Fruit fly (Drosophila melanogaster) whole organism, pupa: ENCODE measurements around the gene CG43902.

Experiments used
- CG10348 ChIP-seq: fragments of 200-800 bp; sonication (Bioruptor generic); IDR thresholded peaks from 2 replicates; pipeline ENCODE4 v1.3.6; 2022; ENCODE audit warnings: missing biosample characterization, missing genetic modification characterization
- CG12605 ChIP-seq: fragments of 200-800 bp; sonication (Bioruptor generic); IDR thresholded peaks from 2 replicates; pipeline ENCODE4 v1.3.6; 2022; ENCODE audit warnings: missing biosample characterization, missing genetic modification characterization
- CG13204 ChIP-seq: fragments of 200-800 bp; sonication (Bioruptor generic); optimal IDR thresholded peaks from 2 replicates; lab custom pipeline; 2018; ENCODE audit warnings: missing biosample characterization, mild to moderate bottlenecking, missing genetic modification characterization, moderate library complexity
- CG14655 ChIP-seq: fragments of 200-800 bp; sonication (Bioruptor generic); optimal IDR thresholded peaks from 3 replicates; lab custom pipeline; 2017; ENCODE audit warnings: mild to moderate bottlenecking, missing biosample characterization, missing genetic modification reagents, missing genetic modification characterization
- CG15710 ChIP-seq: fragments of 200-800 bp; sonication (Bioruptor generic); optimal IDR thresholded peaks from 2 replicates; lab custom pipeline; 2018; ENCODE audit warnings: missing biosample characterization, mild to moderate bottlenecking, missing genetic modification characterization, moderate library complexity
- CG17806 ChIP-seq: fragments of 200-800 bp; sonication (Bioruptor generic); optimal IDR thresholded peaks from 2 replicates; lab custom pipeline; 2018; ENCODE audit warnings: missing biosample characterization, mild to moderate bottlenecking, missing genetic modification characterization, moderate library complexity
- CG32121 ChIP-seq: fragments of 200-800 bp; sonication (Bioruptor generic); IDR thresholded peaks from 2 replicates; pipeline ENCODE4 v1.3.6; 2022; ENCODE audit warnings: missing biosample characterization, missing genetic modification characterization
- CG34367 ChIP-seq: fragments of 200-800 bp; sonication (Bioruptor generic); optimal IDR thresholded peaks from 2 replicates; lab custom pipeline; 2018; ENCODE audit warnings: missing biosample characterization, mild to moderate bottlenecking, missing genetic modification characterization
- CG4496 ChIP-seq: fragments of 200-800 bp; sonication (Bioruptor generic); IDR thresholded peaks from 3 replicates; pipeline ENCODE4 v1.3.6; 2022; ENCODE audit warnings: missing biosample characterization, missing genetic modification characterization
- CG8159 ChIP-seq: fragments of 200-800 bp; sonication (Bioruptor generic); optimal IDR thresholded peaks from 3 replicates; lab custom pipeline; 2018; ENCODE audit warnings: missing biosample characterization, mild to moderate bottlenecking, missing genetic modification characterization, moderate library complexity
- CG8301 ChIP-seq: fragments of 200-800 bp; sonication (Bioruptor generic); optimal IDR thresholded peaks from 2 replicates; lab custom pipeline; 2018; ENCODE audit warnings: missing biosample characterization, mild to moderate bottlenecking, missing genetic modification characterization
- CG9948 ChIP-seq: fragments of 200-800 bp; sonication (Bioruptor generic); optimal IDR thresholded peaks from 2 replicates; lab custom pipeline; 2018; ENCODE audit warnings: missing biosample characterization, mild to moderate bottlenecking, missing genetic modification characterization, moderate library complexity
- D1 ChIP-seq: fragments of 200-800 bp; sonication (Bioruptor generic); optimal IDR thresholded peaks from 2 replicates; lab custom pipeline; 2018; ENCODE audit warnings: missing biosample characterization, mild to moderate bottlenecking, missing genetic modification characterization, moderate library complexity
- EcR ChIP-seq: fragments of 200-800 bp; sonication (Bioruptor generic); optimal IDR thresholded peaks from 3 replicates; lab custom pipeline; 2019; ENCODE audit warnings: missing biosample characterization, missing genetic modification characterization, mild to moderate bottlenecking, moderate library complexity, missing genetic modification reagents
- Ets98B ChIP-seq: fragments of 200-800 bp; sonication (Bioruptor generic); IDR thresholded peaks from 2 replicates; pipeline ENCODE4 v1.3.6; 2022; ENCODE audit warnings: missing biosample characterization, missing genetic modification characterization
- Pif1A ChIP-seq: fragments of 200-800 bp; sonication (Bioruptor generic); optimal IDR thresholded peaks from 3 replicates; lab custom pipeline; 2016; ENCODE audit warnings: missing biosample characterization, missing genetic modification characterization
- Pif1B ChIP-seq: fragments of 200-800 bp; sonication (Bioruptor generic); optimal IDR thresholded peaks from 3 replicates; lab custom pipeline; 2016; ENCODE audit warnings: missing biosample characterization, missing genetic modification characterization
- Snoo ChIP-seq: fragments of 200-800 bp; sonication (Bioruptor generic); optimal IDR thresholded peaks from 3 replicates; lab custom pipeline; 2017; ENCODE audit warnings: missing biosample characterization, mild to moderate bottlenecking, missing genetic modification characterization, inconsistent platforms
- fd96Ca ChIP-seq: fragments of 200-800 bp; sonication (Bioruptor generic); IDR thresholded peaks from 3 replicates; pipeline ENCODE4 v1.3.6; 2022; ENCODE audit warnings: missing biosample characterization, missing genetic modification characterization
- gl ChIP-seq: fragments of 200-800 bp; sonication (Bioruptor generic); optimal IDR thresholded peaks from 2 replicates; lab custom pipeline; 2018; ENCODE audit warnings: missing biosample characterization, mild to moderate bottlenecking, missing genetic modification characterization
- rn ChIP-seq: fragments of 200-800 bp; sonication (Bioruptor generic); IDR thresholded peaks from 2 replicates; pipeline ENCODE4 v1.3.6; 2022; ENCODE audit warnings: missing biosample characterization, missing genetic modification characterization

The CG43902 gene

dm6 chrX:10125629-10126028 lies 32.6 kb upstream of the CG43902 start:
- TF ChIP-seq gl (tag; lab: Kevin White, UChicago) (no peak), CG15710 (tag; lab: Kevin White, UChicago) (no peak), CG9948 (no peak), CG10348 (GFP tag; lab: Robert Waterston, UW) (no peak), CG32121 (GFP tag; lab: Robert Waterston, UW) (peak; percentile 55), CG34367 (tag; lab: Kevin White, UChicago) (no peak), CG8301 (tag; lab: Kevin White, UChicago) (peak; percentile 13), CG8159 (tag; lab: Kevin White, UChicago) (no peak), D1 (tag; lab: Kevin White, UChicago) (no peak), Pif1A (GFP tag; lab: Kevin White, UChicago) (no peak), CG4496 (peak; percentile 53; the same call in 2 of the 3 replicates), CG14655 (GFP tag; lab: Kevin White, UChicago) (peak; percentile 32), CG17806 (tag; lab: Kevin White, UChicago) (no peak), rn (GFP tag; lab: Robert Waterston, UW) (no peak), CG12605 (GFP tag; lab: Robert Waterston, UW) (no peak), Ets98B (GFP tag; lab: Robert Waterston, UW) (peak; percentile 37; the same call in 1 of the 2 replicates), fd96Ca (GFP tag; lab: Robert Waterston, UW) (peak; percentile 40; the same call in 1 of the 3 replicates), CG13204 (GFP tag; lab: Kevin White, UChicago) (no peak), EcR (GFP tag; lab: Kevin White, UChicago) (no peak), Snoo (no peak), Pif1B (GFP tag; lab: Kevin White, UChicago) (no peak)
- TF ChIP-seq, all 21 proteins: peak for 6

- peak; percentile 25 for TF ChIP-seq CG8301 (tag; lab: Kevin White, UChicago)
- peak; percentile 37 for TF ChIP-seq CG14655 (GFP tag; lab: Kevin White, UChicago)
- TF ChIP-seq CG8159 (tag; lab: Kevin White, UChicago): no peak
- TF ChIP-seq Ets98B (GFP tag; lab: Robert Waterston, UW): peak; percentile 44
- no peak for TF ChIP-seq Pif1B (GFP tag; lab: Kevin White, UChicago)
- no peak for TF ChIP-seq Snoo
- no peak for TF ChIP-seq fd96Ca (GFP tag; lab: Robert Waterston, UW)
Measured at dm6 chrX:10127204-10127603, 31.0 kb upstream of the CG43902 start.

dm6 chrX:10137587-10137986 lies 20.6 kb upstream of the CG43902 start:
- TF ChIP-seq Snoo: no peak
- no peak for TF ChIP-seq CG32121 (GFP tag; lab: Robert Waterston, UW)
- TF ChIP-seq CG15710 (tag; lab: Kevin White, UChicago): peak; percentile 32
- TF ChIP-seq rn (GFP tag; lab: Robert Waterston, UW): no peak
- TF ChIP-seq CG10348 (GFP tag; lab: Robert Waterston, UW): no peak
- TF ChIP-seq CG12605 (GFP tag; lab: Robert Waterston, UW): no peak
- TF ChIP-seq fd96Ca (GFP tag; lab: Robert Waterston, UW): no peak
- TF ChIP-seq CG17806 (tag; lab: Kevin White, UChicago): no peak
- peak; percentile 7 for TF ChIP-seq CG9948
- TF ChIP-seq CG8159 (tag; lab: Kevin White, UChicago): peak; percentile 41
- no peak for TF ChIP-seq CG34367 (tag; lab: Kevin White, UChicago)
- no peak for TF ChIP-seq EcR (GFP tag; lab: Kevin White, UChicago)
- TF ChIP-seq gl (tag; lab: Kevin White, UChicago): no peak
- TF ChIP-seq CG14655 (GFP tag; lab: Kevin White, UChicago): peak; percentile 26
- no peak for TF ChIP-seq Pif1A (GFP tag; lab: Kevin White, UChicago)
- no peak for TF ChIP-seq CG4496
- no peak for TF ChIP-seq CG8301 (tag; lab: Kevin White, UChicago)
- TF ChIP-seq CG13204 (GFP tag; lab: Kevin White, UChicago): no peak
- TF ChIP-seq D1 (tag; lab: Kevin White, UChicago): no peak
- TF ChIP-seq Ets98B (GFP tag; lab: Robert Waterston, UW): no peak
- TF ChIP-seq Pif1B (GFP tag; lab: Kevin White, UChicago): no peak
- TF ChIP-seq, all 21 proteins: peak for 4

dm6 chrX:10153312-10153711 lies 4.9 kb upstream of the CG43902 start, which contains the start of gene CG12645:
CG12645 (plus strand) TSS chrX:10153612.
- TF ChIP-seq CG4496 (no peak), CG8159 (tag; lab: Kevin White, UChicago) (no peak), fd96Ca (GFP tag; lab: Robert Waterston, UW) (no peak), Pif1A (GFP tag; lab: Kevin White, UChicago) (no peak), CG9948 (no peak), Snoo (no peak), EcR (GFP tag; lab: Kevin White, UChicago) (no peak), rn (GFP tag; lab: Robert Waterston, UW) (no peak), CG12605 (GFP tag; lab: Robert Waterston, UW) (no peak), Pif1B (GFP tag; lab: Kevin White, UChicago) (no peak), CG34367 (tag; lab: Kevin White, UChicago) (no peak), CG17806 (tag; lab: Kevin White, UChicago) (no peak)

- TF ChIP-seq CG8301 (tag; lab: Kevin White, UChicago) (no peak), CG12605 (GFP tag; lab: Robert Waterston, UW) (no peak), CG4496 (no peak), CG8159 (tag; lab: Kevin White, UChicago) (no peak), CG15710 (tag; lab: Kevin White, UChicago) (no peak), rn (GFP tag; lab: Robert Waterston, UW) (no peak), CG17806 (tag; lab: Kevin White, UChicago) (no peak), Ets98B (GFP tag; lab: Robert Waterston, UW) (no peak), Pif1B (GFP tag; lab: Kevin White, UChicago) (no peak), CG9948 (no peak), CG32121 (GFP tag; lab: Robert Waterston, UW) (no peak), CG13204 (GFP tag; lab: Kevin White, UChicago) (no peak)
Measured at dm6 chrX:10182867-10183266, 24.6 kb downstream of the CG43902 start.
